Fruit fly (Drosophila melanogaster): Measurements from ENCODE around the gene Trf.

DNA sequence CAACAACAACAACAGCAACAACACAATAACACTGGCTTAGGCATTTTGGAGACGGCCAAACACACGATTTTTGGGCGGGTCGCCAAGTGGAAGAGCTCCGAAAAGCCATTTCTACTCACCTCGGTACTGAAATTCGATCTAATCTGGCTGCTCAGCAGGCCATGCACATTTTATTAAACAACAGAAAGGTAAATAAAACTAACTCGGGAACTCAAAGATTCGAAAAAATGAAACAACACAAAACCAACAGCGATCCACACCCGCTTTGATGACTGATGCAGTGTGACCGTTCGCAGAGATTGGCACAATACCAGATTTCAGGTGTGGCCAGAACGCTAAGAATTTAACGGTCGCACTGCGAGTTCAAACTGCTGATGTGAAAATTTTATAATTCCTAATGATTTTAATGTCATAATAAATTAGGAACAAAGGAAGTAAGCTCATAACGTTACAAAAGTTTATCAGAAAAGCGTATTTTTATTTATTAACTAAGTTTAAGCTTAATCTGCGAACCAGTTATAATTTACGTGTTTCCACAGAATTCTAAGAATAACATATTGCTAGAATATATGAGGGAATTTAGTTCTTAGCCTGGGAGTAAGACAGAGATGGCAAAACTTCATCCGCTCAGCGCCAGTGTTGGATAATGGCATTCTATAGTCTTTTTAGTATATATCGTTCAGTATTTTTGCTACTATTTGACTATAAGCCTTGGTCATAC, 10.2 kb downstream of the Trf start, which contains the start of gene Mcr:
- TF ChIP-seq pad (GFP tag; optimal IDR thresholded peaks at IDR 0.05) = peak; percentile 33
- TF ChIP-seq cic (GFP tag; optimal IDR thresholded peaks at IDR 0.05) = no peak
- TF ChIP-seq CG11617 (GFP tag; optimal IDR thresholded peaks at IDR 0.05) = no peak
- no peak for TF ChIP-seq Mnt (GFP tag; optimal IDR thresholded peaks at IDR 0.05)
- TF ChIP-seq Clk (GFP tag; optimal IDR thresholded peaks at IDR 0.05) = no peak
- TF ChIP-seq CG33017 (tag; optimal IDR thresholded peaks at IDR 0.05) = no peak

All from whole organism, adult.